Fruit fly (Drosophila melanogaster): ENCODE data around the gene CG6040.

Gene CG6040

DNA sequence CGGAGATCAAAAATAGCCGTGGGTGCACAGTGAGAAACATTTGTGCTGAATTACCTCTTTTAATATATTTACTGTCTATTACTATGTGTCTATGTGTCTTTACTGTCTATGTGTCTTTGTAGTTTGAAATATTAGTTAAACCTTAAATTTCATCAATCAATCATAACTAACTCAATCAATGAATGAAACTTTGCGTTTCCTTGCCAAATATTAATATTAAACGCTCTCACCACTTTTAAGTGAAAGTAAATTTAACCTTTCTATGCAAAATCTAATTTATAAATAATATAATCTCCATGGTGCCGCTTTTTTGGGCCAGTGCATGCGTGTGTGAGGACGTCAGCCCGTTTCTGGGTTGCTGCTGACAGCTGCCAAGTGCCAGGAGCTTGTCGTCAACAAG lies 84.5 kb downstream of the CG6040 start (continued):
- TF ChIP-seq fkh (GFP tag; optimal IDR thresholded peaks at IDR 0.05) (no peak), net (GFP tag; optimal IDR thresholded peaks at IDR 0.05) (peak; percentile 76), achi (GFP tag; optimal IDR thresholded peaks at IDR 0.05) (peak; percentile 78), CG8119 (GFP tag; IDR thresholded peaks at IDR 0.05) (peak; percentile 83), CG10631 (GFP tag; optimal IDR thresholded peaks at IDR 0.05) (peak; percentile 67), CG3919 (GFP tag; optimal IDR thresholded peaks at IDR 0.05) (peak; percentile 80), Hr39 (GFP tag; optimal IDR thresholded peaks at IDR 0.05) (peak; percentile 62), CG8632 (GFP tag; optimal IDR thresholded peaks at IDR 0.05) (peak; percentile 77), CG8319 (GFP tag; optimal IDR thresholded peaks at IDR 0.05) (peak; percentile 56), Hr4 (GFP tag; optimal IDR thresholded peaks at IDR 0.05) (peak; percentile 89), eg (GFP tag; IDR thresholded peaks at IDR 0.05) (peak; percentile 69), CG7368 (GFP tag; optimal IDR thresholded peaks at IDR 0.05) (peak; percentile 61), CG11762 (GFP tag; optimal IDR thresholded peaks at IDR 0.05; ENCODE audit: insufficient read depth) (peak; percentile 72), svp (GFP tag) (peak; percentile 65), CG4318 (GFP tag; optimal IDR thresholded peaks at IDR 0.05) (peak; percentile 85), Ets96B (tag; optimal IDR thresholded peaks at IDR 0.05) (peak; percentile 61), dac (GFP tag; optimal IDR thresholded peaks at IDR 0.05) (peak; percentile 43), topi (GFP tag; optimal IDR thresholded peaks at IDR 0.05) (peak; percentile 70)

Measured in whole organism, prepupa.